ENCODE assay signal across 1 fruit fly cellular context in genomic region chr3L:17486794-17487726, dm6.
TF ChIP-seq lines count a peak whose summit lies in the region.

TSS of gene Oatp74D (plus strand) at chr3L:17487118.

TF ChIP-seq in whole organism, embryonic, 481 proteins besides CTCF, POLR2A, EP300 and RAD21 (continued from another document):
- TF ChIP-seq onecut (GFP tag; IDR thresholded peaks at IDR 0.05; lab: Robert Waterston, UW) (peak; percentile 22), H2.0 (GFP tag; IDR thresholded peaks at IDR 0.05; lab: Robert Waterston, UW) (no peak; the same call in 1 of the 2 replicates), NfI (GFP tag; optimal IDR thresholded peaks at IDR 0.05; lab: Kevin White, UChicago) (peak; percentile 8), ind (GFP tag; optimal IDR thresholded peaks at IDR 0.05; lab: Kevin White, UChicago) (peak; percentile 40), CG17186 (GFP tag; optimal IDR thresholded peaks at IDR 0.05; lab: Kevin White, UChicago) (peak; percentile 60), CG15073 (GFP tag; optimal IDR thresholded peaks at IDR 0.05; lab: Kevin White, UChicago) (no peak), Oaz (GFP tag; IDR thresholded peaks at IDR 0.05; lab: Robert Waterston, UW) (no peak), CG34224 (GFP tag; IDR thresholded peaks at IDR 0.05; lab: Robert Waterston, UW; ENCODE audit: partially characterized antibody) (peak; percentile 56; the same call in 2 of the 3 replicates), CG9932 (GFP tag; IDR thresholded peaks at IDR 0.05; lab: Robert Waterston, UW) (peak; percentile 58), zen (tag; optimal IDR thresholded peaks at IDR 0.05; lab: Kevin White, UChicago) (no peak), Hr3 (GFP tag; optimal IDR thresholded peaks at IDR 0.05; lab: Kevin White, UChicago) (no peak), CG12155 (GFP tag; optimal IDR thresholded peaks at IDR 0.05; lab: Kevin White, UChicago) (peak; percentile 11), CG8388 (GFP tag; optimal IDR thresholded peaks at IDR 0.05; lab: Kevin White, UChicago) (peak; percentile 27), scrt (GFP tag; optimal IDR thresholded peaks at IDR 0.05; lab: Kevin White, UChicago) (peak; percentile 39), nom (GFP tag; optimal IDR thresholded peaks at IDR 0.05; lab: Kevin White, UChicago) (peak; percentile 20), Dip2 (GFP tag; IDR thresholded peaks at IDR 0.05; lab: Robert Waterston, UW) (no peak), CG2116 (GFP tag; optimal IDR thresholded peaks at IDR 0.05; lab: Kevin White, UChicago) (peak; percentile 34), CHES-1-like (GFP tag; optimal IDR thresholded peaks at IDR 0.05; lab: Kevin White, UChicago) (peak; percentile 33), hth (optimal IDR thresholded peaks at IDR 0.05; lab: Kevin White, UChicago) (no peak), TFAM (GFP tag; optimal IDR thresholded peaks at IDR 0.05; lab: Kevin White, UChicago) (no peak), sug (tag; optimal IDR thresholded peaks at IDR 0.05; lab: Kevin White, UChicago) (peak; percentile 87), Rfx (GFP tag; IDR thresholded peaks at IDR 0.05; lab: Robert Waterston, UW) (peak; percentile 64; the same call in 1 of the 2 replicates), Mes4 (GFP tag; optimal IDR thresholded peaks at IDR 0.05; lab: Kevin White, UChicago) (peak; percentile 46), z (GFP tag; IDR thresholded peaks at IDR 0.05; lab: Robert Waterston, UW) (peak; percentile 78), BtbVII (GFP tag; optimal IDR thresholded peaks at IDR 0.05; lab: Kevin White, UChicago) (peak; percentile 51), Xrp1 (GFP tag; IDR thresholded peaks at IDR 0.05; lab: Robert Waterston, UW) (peak; percentile 26; the same call in 1 of the 2 replicates), phol (tag; optimal IDR thresholded peaks at IDR 0.05; lab: Kevin White, UChicago) (peak; percentile 13), lmd (GFP tag; IDR thresholded peaks at IDR 0.05; lab: Robert Waterston, UW) (0 out of 2 replicates have a peak, but pooled peaks have one; percentile 10), da (GFP tag; optimal IDR thresholded peaks at IDR 0.05; lab: Kevin White, UChicago) (no peak), CG31441 (GFP tag; IDR thresholded peaks at IDR 0.05; lab: Robert Waterston, UW) (no peak), CG18599 (GFP tag; optimal IDR thresholded peaks at IDR 0.05; lab: Kevin White, UChicago) (peak; percentile 59), Blimp-1 (GFP tag; optimal IDR thresholded peaks at IDR 0.05; lab: Kevin White, UChicago) (peak; percentile 33), gcm (GFP tag; optimal IDR thresholded peaks at IDR 0.05; lab: Kevin White, UChicago) (peak; percentile 25), CG6689 (GFP tag; IDR thresholded peaks at IDR 0.05; lab: Robert Waterston, UW) (no peak), pho (GFP tag; optimal IDR thresholded peaks at IDR 0.05; lab: Kevin White, UChicago) (peak; percentile 5), CG15601 (tag; optimal IDR thresholded peaks at IDR 0.05; lab: Kevin White, UChicago) (peak; percentile 67), seq (GFP tag; IDR thresholded peaks at IDR 0.05; lab: Robert Waterston, UW) (no peak; the same call in 1 of the 2 replicates), CG6791 (GFP tag; IDR thresholded peaks at IDR 0.05; lab: Robert Waterston, UW; ENCODE audit: partially characterized antibody) (peak; percentile 32; the same call in 1 of the 3 replicates), CG10979 (tag; optimal IDR thresholded peaks at IDR 0.05; lab: Kevin White, UChicago) (no peak), sqz (GFP tag; optimal IDR thresholded peaks at IDR 0.05; lab: Kevin White, UChicago) (peak; percentile 64), ewg (GFP tag; optimal IDR thresholded peaks at IDR 0.05; lab: Kevin White, UChicago) (peak; percentile 32), gcm2 (GFP tag; optimal IDR thresholded peaks at IDR 0.05; lab: Kevin White, UChicago) (peak; percentile 16), pzg (GFP tag; optimal IDR thresholded peaks at IDR 0.05; lab: Kevin White, UChicago) (peak; percentile 4), CG11504 (tag; optimal IDR thresholded peaks at IDR 0.05; lab: Kevin White, UChicago) (peak; percentile 23), Kr (GFP tag; optimal IDR thresholded peaks at IDR 0.05; lab: Kevin White, UChicago) (peak; percentile 87), zfh2 (GFP tag; optimal IDR thresholded peaks at IDR 0.05; lab: Kevin White, UChicago) (peak; percentile 25), Sry-δ (GFP tag; optimal IDR thresholded peaks at IDR 0.05; lab: Kevin White, UChicago) (peak; percentile 14), gsb-n (tag; optimal IDR thresholded peaks at IDR 0.05; lab: Kevin White, UChicago) (peak; percentile 53), CG11696 (GFP tag; IDR thresholded peaks at IDR 0.05; lab: Robert Waterston, UW) (peak; percentile 39; the same call in 1 of the 2 replicates), Sry-β (GFP tag; optimal IDR thresholded peaks at IDR 0.05; lab: Kevin White, UChicago) (peak; percentile 31), CG13296 (GFP tag; optimal IDR thresholded peaks at IDR 0.05; lab: Kevin White, UChicago) (peak; percentile 65), dysf (GFP tag; IDR thresholded peaks at IDR 0.05; lab: Robert Waterston, UW) (peak; percentile 9; the same call in 1 of the 3 replicates), CG17568 (GFP tag; optimal IDR thresholded peaks at IDR 0.05; lab: Kevin White, UChicago) (peak; percentile 68), PHDP (tag; optimal IDR thresholded peaks at IDR 0.05; lab: Kevin White, UChicago) (peak; percentile 8), CG9797 (GFP tag; optimal IDR thresholded peaks at IDR 0.05; lab: Kevin White, UChicago) (peak; percentile 16), Awh (GFP tag; IDR thresholded peaks at IDR 0.05; lab: Robert Waterston, UW) (peak; percentile 15; the same call in 1 of the 2 replicates), CG13287 (GFP tag; IDR thresholded peaks at IDR 0.05; lab: Robert Waterston, UW; ENCODE audit: partially characterized antibody) (peak; percentile 68; the same call in 1 of the 2 replicates), CG13424 (tag; optimal IDR thresholded peaks at IDR 0.05; lab: Kevin White, UChicago) (peak; percentile 45), Ets65A (GFP tag; lab: Kevin White, UChicago) (peak; percentile 74), CG18011 (GFP tag; optimal IDR thresholded peaks at IDR 0.05; lab: Kevin White, UChicago) (peak; percentile 13), prd (optimal IDR thresholded peaks at IDR 0.05; lab: Kevin White, UChicago) (no peak), prd (GFP tag; IDR thresholded peaks at IDR 0.05; lab: Robert Waterston, UW) (peak; percentile 54), sd (tag; optimal IDR thresholded peaks at IDR 0.05; lab: Kevin White, UChicago) (peak; percentile 96), CG2712 (tag; optimal IDR thresholded peaks at IDR 0.05; lab: Kevin White, UChicago) (peak; percentile 5), CG10274 (GFP tag; optimal IDR thresholded peaks at IDR 0.05; lab: Kevin White, UChicago) (no peak), mld (GFP tag; IDR thresholded peaks at IDR 0.05; lab: Robert Waterston, UW; ENCODE audit: partially characterized antibody) (peak; percentile 48; the same call in 1 of the 3 replicates), CG12219 (GFP tag; optimal IDR thresholded peaks at IDR 0.05; lab: Kevin White, UChicago) (peak; percentile 17), so (GFP tag; IDR thresholded peaks at IDR 0.05; lab: Robert Waterston, UW) (peak; percentile 69; the same call in 2 of the 3 replicates), CG10366 (GFP tag; IDR thresholded peaks at IDR 0.05; lab: Robert Waterston, UW) (peak; percentile 14), CG16779 (GFP tag; IDR thresholded peaks at IDR 0.05; lab: Robert Waterston, UW) (0 out of 2 replicates have a peak, but pooled peaks have one; percentile 35), fd64A (GFP tag; optimal IDR thresholded peaks at IDR 0.05; lab: Kevin White, UChicago) (peak; percentile 80), ci (GFP tag; IDR thresholded peaks at IDR 0.05; lab: Robert Waterston, UW) (peak; percentile 59; the same call in 2 of the 3 replicates), CG13123 (GFP tag; optimal IDR thresholded peaks at IDR 0.05; lab: Kevin White, UChicago) (no peak), Aef1 (GFP tag; IDR thresholded peaks at IDR 0.05; lab: Robert Waterston, UW) (no peak), CG3838 (GFP tag; optimal IDR thresholded peaks at IDR 0.05; lab: Kevin White, UChicago) (peak; percentile 41), wek (GFP tag; optimal IDR thresholded peaks at IDR 0.05; lab: Kevin White, UChicago) (peak; percentile 76), Dbx (GFP tag; IDR thresholded peaks at IDR 0.05; lab: Robert Waterston, UW) (peak; percentile 45; the same call in 1 of the 3 replicates), tin (GFP tag; optimal IDR thresholded peaks at IDR 0.05; lab: Kevin White, UChicago) (no peak), CG10654 (GFP tag; optimal IDR thresholded peaks at IDR 0.05; lab: Kevin White, UChicago) (no peak), Nf-YC (tag; optimal IDR thresholded peaks at IDR 0.05; lab: Kevin White, UChicago) (peak; percentile 68), Nf-YB (GFP tag; optimal IDR thresholded peaks at IDR 0.05; lab: Kevin White, UChicago) (peak; percentile 0), nerfin-1 (tag; optimal IDR thresholded peaks at IDR 0.05; lab: Kevin White, UChicago) (peak; percentile 64), cg (GFP tag; optimal IDR thresholded peaks at IDR 0.05; lab: Kevin White, UChicago) (peak; percentile 99), GATAe (GFP tag; conservative IDR thresholded peaks at IDR 0.05; lab: Robert Waterston, UW) (peak; percentile 48), CG9727 (GFP tag; optimal IDR thresholded peaks at IDR 0.05; lab: Kevin White, UChicago) (peak; percentile 63), CG31365 (tag; optimal IDR thresholded peaks at IDR 0.05; lab: Kevin White, UChicago) (peak; percentile 58), CG11695 (GFP tag; IDR thresholded peaks at IDR 0.05; lab: Robert Waterston, UW) (peak; percentile 5; the same call in 1 of the 3 replicates), HLHmδ (GFP tag; optimal IDR thresholded peaks at IDR 0.05; lab: Kevin White, UChicago) (peak; percentile 66), sc (optimal IDR thresholded peaks at IDR 0.05; lab: Kevin White, UChicago) (no peak), sc (GFP tag; optimal IDR thresholded peaks at IDR 0.05; lab: Kevin White, UChicago) (peak; percentile 7), CG2202 (tag; optimal IDR thresholded peaks at IDR 0.05; lab: Kevin White, UChicago) (peak; percentile 67), Doc2 (GFP tag; IDR thresholded peaks at IDR 0.05; lab: Robert Waterston, UW) (no peak), tx (GFP tag; optimal IDR thresholded peaks at IDR 0.05; lab: Kevin White, UChicago) (no peak), mirr (GFP tag; optimal IDR thresholded peaks at IDR 0.05; lab: Kevin White, UChicago) (peak; percentile 88), Myb (GFP tag; optimal IDR thresholded peaks at IDR 0.05; lab: Kevin White, UChicago) (peak; percentile 17), CG1529 (GFP tag; optimal IDR thresholded peaks at IDR 0.05; lab: Kevin White, UChicago) (peak; percentile 55), tgo (GFP tag; IDR thresholded peaks at IDR 0.05; lab: Robert Waterston, UW) (0 out of 3 replicates have a peak, but pooled peaks have one; percentile 16), slou (GFP tag; optimal IDR thresholded peaks at IDR 0.05; lab: Kevin White, UChicago) (no peak), CG14441 (GFP tag; IDR thresholded peaks at IDR 0.05; lab: Robert Waterston, UW) (0 out of 2 replicates have a peak, but pooled peaks have one; percentile 11), CG18619 (GFP tag; optimal IDR thresholded peaks at IDR 0.05; lab: Kevin White, UChicago) (peak; percentile 44), crp (GFP tag; optimal IDR thresholded peaks at IDR 0.05; lab: Kevin White, UChicago) (peak in 1 of 2 experiments; percentile 32), CG4282 (GFP tag; optimal IDR thresholded peaks at IDR 0.05; lab: Kevin White, UChicago) (peak; percentile 41), CG4360 (GFP tag; IDR thresholded peaks at IDR 0.05; lab: Robert Waterston, UW) (peak; percentile 88), ara (GFP tag; IDR thresholded peaks at IDR 0.05; lab: Robert Waterston, UW) (no peak; the same call in 1 of the 2 replicates), row (GFP tag; IDR thresholded peaks at IDR 0.05; lab: Robert Waterston, UW) (peak; percentile 48; the same call in 2 of the 3 replicates), Hand (GFP tag; optimal IDR thresholded peaks at IDR 0.05; lab: Kevin White, UChicago) (peak; percentile 70), exex (tag; optimal IDR thresholded peaks at IDR 0.05; lab: Kevin White, UChicago) (peak; percentile 36), CG17359 (tag; optimal IDR thresholded peaks at IDR 0.05; lab: Kevin White, UChicago) (peak; percentile 65), NC2α (GFP tag; optimal IDR thresholded peaks at IDR 0.05; lab: Kevin White, UChicago) (peak; percentile 48), stc (GFP tag; IDR thresholded peaks at IDR 0.05; lab: Robert Waterston, UW) (peak; percentile 33; the same call in 1 of the 2 replicates), jumu (GFP tag; optimal IDR thresholded peaks at IDR 0.05; lab: Kevin White, UChicago) (peak; percentile 44), CG12659 (GFP tag; optimal IDR thresholded peaks at IDR 0.05; lab: Kevin White, UChicago) (peak; percentile 45), slbo (GFP tag; IDR thresholded peaks at IDR 0.05; lab: Robert Waterston, UW) (peak; percentile 69), lbe (GFP tag; optimal IDR thresholded peaks at IDR 0.05; lab: Kevin White, UChicago) (peak; percentile 48), CG10543 (GFP tag; optimal IDR thresholded peaks at IDR 0.05; lab: Kevin White, UChicago) (peak; percentile 92), CG8281 (tag; optimal IDR thresholded peaks at IDR 0.05; lab: Kevin White, UChicago) (peak; percentile 54), chif (GFP tag; optimal IDR thresholded peaks at IDR 0.05; lab: Kevin White, UChicago) (peak in 1 of 2 experiments; percentile 25), CG9437 (GFP tag; optimal IDR thresholded peaks at IDR 0.05; lab: Kevin White, UChicago) (peak; percentile 20), CG14014 (GFP tag; IDR thresholded peaks at IDR 0.05; lab: Robert Waterston, UW) (peak; percentile 49), sens (GFP tag; lab: Kevin White, UChicago) (peak; percentile 88), Fer3 (tag; optimal IDR thresholded peaks at IDR 0.05; lab: Kevin White, UChicago) (peak; percentile 23), pb (GFP tag; optimal IDR thresholded peaks at IDR 0.05; lab: Kevin White, UChicago) (peak; percentile 18), CG2120 (GFP tag; optimal IDR thresholded peaks at IDR 0.05; lab: Kevin White, UChicago) (peak; percentile 70), Asciz (GFP tag; optimal IDR thresholded peaks at IDR 0.05; lab: Kevin White, UChicago) (peak; percentile 74), Trl (optimal IDR thresholded peaks at IDR 0.05; lab: Kevin White, UChicago) (peak; percentile 98 to 99), Trl (GFP tag; optimal IDR thresholded peaks at IDR 0.05; lab: Kevin White, UChicago) (peak; percentile 48), CG3163 (GFP tag; optimal IDR thresholded peaks at IDR 0.05; lab: Kevin White, UChicago) (peak; percentile 98), HLH54F (GFP tag; optimal IDR thresholded peaks at IDR 0.05; lab: Kevin White, UChicago) (peak; percentile 17)
